Fruit fly (Drosophila melanogaster) whole organism, prepupa: ENCODE measurements around the gene Rph.

Source experiments
- Blimp-1 ChIP-seq: fragments of 200-800 bp; sonication (Bioruptor generic); optimal IDR thresholded peaks from 3 replicates; lab custom pipeline; 2017; ENCODE audit warnings: missing biosample characterization, missing genetic modification characterization, mild to moderate bottlenecking, moderate library complexity, missing genetic modification reagents
- CG10631 ChIP-seq: fragments of 200-800 bp; sonication (Bioruptor generic); optimal IDR thresholded peaks from 2 replicates; lab custom pipeline; 2016; ENCODE audit warnings: missing biosample characterization, missing genetic modification characterization
- CG16779 ChIP-seq: fragments of 200-800 bp; sonication (Bioruptor generic); optimal IDR thresholded peaks from 3 replicates; lab custom pipeline; 2017; ENCODE audit warnings: missing biosample characterization, mild to moderate bottlenecking, missing genetic modification characterization
- CG3032 ChIP-seq: fragments of 200-800 bp; optimal IDR thresholded peaks from 2 replicates; lab custom pipeline; 2019; ENCODE audit warnings: missing biosample characterization, mild to moderate bottlenecking, missing genetic modification characterization, moderate library complexity
- CG31627 ChIP-seq: fragments of 200-800 bp; sonication (Bioruptor generic); optimal IDR thresholded peaks from 3 replicates; lab custom pipeline; 2016; ENCODE audit warnings: missing biosample characterization, missing genetic modification characterization
- CG34406 ChIP-seq: fragments of 200-800 bp; sonication (Bioruptor generic); optimal IDR thresholded peaks from 3 replicates; lab custom pipeline; 2016; ENCODE audit warnings: missing biosample characterization, missing genetic modification characterization
- CG3919 ChIP-seq: fragments of 200-800 bp; sonication (Bioruptor generic); optimal IDR thresholded peaks from 3 replicates; lab custom pipeline; 2016; ENCODE audit warnings: missing biosample characterization, missing genetic modification characterization
- CG4318 ChIP-seq: fragments of 200-800 bp; sonication (Bioruptor generic); optimal IDR thresholded peaks from 3 replicates; lab custom pipeline; 2017; ENCODE audit warnings: missing biosample characterization, mild to moderate bottlenecking, missing genetic modification characterization
- CG6276 ChIP-seq: fragments of 200-800 bp; sonication (Bioruptor generic); optimal IDR thresholded peaks from 2 replicates; lab custom pipeline; 2017; ENCODE audit warnings: missing biosample characterization, mild to moderate bottlenecking, missing genetic modification characterization
- CG6792 ChIP-seq: fragments of 200-800 bp; sonication (Bioruptor generic); optimal IDR thresholded peaks from 3 replicates; lab custom pipeline; 2016; ENCODE audit warnings: missing biosample characterization, missing genetic modification characterization
- CG6808 ChIP-seq: fragments of 200-800 bp; sonication (Bioruptor generic); optimal IDR thresholded peaks from 3 replicates; lab custom pipeline; 2017; ENCODE audit warnings: missing biosample characterization, missing genetic modification characterization, mild to moderate bottlenecking, moderate library complexity, missing genetic modification reagents
- CG6854 ChIP-seq: fragments of 200-800 bp; sonication (Bioruptor generic); optimal IDR thresholded peaks from 2 replicates; lab custom pipeline; 2017; ENCODE audit warnings: missing biosample characterization, mild to moderate bottlenecking, missing genetic modification characterization
- CG7368 ChIP-seq: fragments of 200-800 bp; sonication (Bioruptor generic); optimal IDR thresholded peaks from 3 replicates; lab custom pipeline; 2016; ENCODE audit warnings: missing biosample characterization, missing genetic modification characterization
- CG8119 ChIP-seq: fragments of 200-800 bp; sonication (Bioruptor generic); IDR thresholded peaks from 3 replicates; pipeline ENCODE4 v1.3.6; 2022; ENCODE audit warnings: missing biosample characterization, missing genetic modification characterization
- CG8319 ChIP-seq: fragments of 200-800 bp; sonication (Bioruptor generic); optimal IDR thresholded peaks from 3 replicates; lab custom pipeline; 2016; ENCODE audit warnings: missing biosample characterization, missing genetic modification characterization
- CG8632 ChIP-seq: fragments of 200-800 bp; sonication (Bioruptor generic); optimal IDR thresholded peaks from 3 replicates; lab custom pipeline; 2016; ENCODE audit warnings: missing biosample characterization, missing genetic modification characterization
- Eip78C ChIP-seq: fragments of 200-800 bp; sonication (Bioruptor generic); peaks from one replicate; lab custom pipeline; 2016; ENCODE audit warnings: missing biosample characterization, missing genetic modification characterization
- Eip93F ChIP-seq: fragments of 200-800 bp; sonication (Bioruptor generic); optimal IDR thresholded peaks from 2 replicates; lab custom pipeline; 2016; ENCODE audit warnings: missing biosample characterization, mild to moderate bottlenecking, missing genetic modification characterization
- Ets21C ChIP-seq: fragments of 200-800 bp; sonication (Bioruptor generic); optimal IDR thresholded peaks from 3 replicates; lab custom pipeline; 2016; ENCODE audit warnings: missing biosample characterization, missing genetic modification characterization
- Met ChIP-seq: fragments of 200-800 bp; sonication (Bioruptor generic); optimal IDR thresholded peaks from 3 replicates; lab custom pipeline; 2016; ENCODE audit warnings: missing biosample characterization, missing genetic modification characterization
- Smox ChIP-seq: fragments of 200-800 bp; sonication (Bioruptor generic); optimal IDR thresholded peaks from 3 replicates; lab custom pipeline; 2016; ENCODE audit warnings: missing biosample characterization, missing genetic modification characterization
- Sox102F ChIP-seq: fragments of 200-800 bp; sonication (Bioruptor generic); optimal IDR thresholded peaks from 2 replicates; lab custom pipeline; 2016; ENCODE audit warnings: missing biosample characterization, mild to moderate bottlenecking, missing genetic modification characterization
- Sox14 ChIP-seq: fragments of 200-800 bp; sonication (Bioruptor generic); optimal IDR thresholded peaks from 3 replicates; lab custom pipeline; 2016; ENCODE audit warnings: missing biosample characterization, missing genetic modification characterization
- Sox15 ChIP-seq: fragments of 200-800 bp; sonication (Bioruptor generic); optimal IDR thresholded peaks from 3 replicates; lab custom pipeline; 2016; ENCODE audit warnings: missing biosample characterization, missing genetic modification characterization
- achi ChIP-seq: fragments of 200-800 bp; sonication (Bioruptor generic); optimal IDR thresholded peaks from 3 replicates; lab custom pipeline; 2016; ENCODE audit warnings: missing biosample characterization, missing genetic modification characterization
- cyc ChIP-seq: fragments of 200-800 bp; sonication (Bioruptor generic); optimal IDR thresholded peaks from 3 replicates; lab custom pipeline; 2016; ENCODE audit warnings: missing biosample characterization, missing genetic modification characterization
- dsx ChIP-seq: fragments of 200-800 bp; optimal IDR thresholded peaks from 3 replicates; lab custom pipeline; 2019; ENCODE audit warnings: missing biosample characterization, mild to moderate bottlenecking, missing genetic modification characterization, moderate library complexity; ENCODE audit not compliant: poor library complexity, severe bottlenecking
- eg ChIP-seq: fragments of 200-800 bp; sonication (Bioruptor generic); IDR thresholded peaks from 3 replicates; pipeline ENCODE4 v1.3.6; 2022; ENCODE audit warnings: missing biosample characterization, missing genetic modification characterization
- esn ChIP-seq: fragments of 200-800 bp; sonication (Bioruptor generic); optimal IDR thresholded peaks from 2 replicates; lab custom pipeline; 2016; ENCODE audit warnings: missing biosample characterization, mild to moderate bottlenecking, missing genetic modification characterization, moderate library complexity
- fd59A ChIP-seq: fragments of 200-800 bp; sonication (Bioruptor generic); optimal IDR thresholded peaks from 2 replicates; lab custom pipeline; 2017; ENCODE audit warnings: missing biosample characterization, mild to moderate bottlenecking, missing genetic modification characterization, missing genetic modification reagents
- lz ChIP-seq: fragments of 200-800 bp; sonication (Bioruptor generic); optimal IDR thresholded peaks from 3 replicates; lab custom pipeline; 2016; ENCODE audit warnings: missing biosample characterization, missing genetic modification characterization
- pdm3 ChIP-seq: fragments of 200-800 bp; sonication (Bioruptor generic); optimal IDR thresholded peaks from 3 replicates; lab custom pipeline; 2016; ENCODE audit warnings: missing biosample characterization, missing genetic modification characterization
- salr ChIP-seq, 2 experiments: fragments of 200-800 bp; sonication (Bioruptor generic); optimal IDR thresholded peaks; 3 replicates each; lab custom pipeline; 2016 to 2018; ENCODE audit warnings: missing biosample characterization in 2 of 2, missing genetic modification characterization in 2 of 2, mild to moderate bottlenecking in 1 of 2
- ss ChIP-seq, 2 experiments: fragments of 200-800 bp; sonication (Bioruptor generic); optimal IDR thresholded peaks; 2 replicates in 1 of 2; 3 replicates in 1 of 2; lab custom pipeline; 2017 to 2018; ENCODE audit warnings: mild to moderate bottlenecking in 2 of 2, missing biosample characterization in 2 of 2, missing genetic modification characterization in 2 of 2, moderate library complexity in 1 of 2
- svp ChIP-seq: fragments of 200-800 bp; sonication (Bioruptor generic); peaks from one replicate; lab custom pipeline; 2016; ENCODE audit warnings: missing biosample characterization, missing genetic modification characterization
- topi ChIP-seq: fragments of 200-800 bp; sonication (Bioruptor generic); optimal IDR thresholded peaks from 3 replicates; lab custom pipeline; 2016; ENCODE audit warnings: missing biosample characterization, missing genetic modification characterization
- vri ChIP-seq: fragments of 200-800 bp; sonication (Bioruptor generic); optimal IDR thresholded peaks from 3 replicates; lab custom pipeline; 2016; ENCODE audit warnings: missing biosample characterization, mild to moderate bottlenecking, missing genetic modification characterization

The Rph gene

DNA sequence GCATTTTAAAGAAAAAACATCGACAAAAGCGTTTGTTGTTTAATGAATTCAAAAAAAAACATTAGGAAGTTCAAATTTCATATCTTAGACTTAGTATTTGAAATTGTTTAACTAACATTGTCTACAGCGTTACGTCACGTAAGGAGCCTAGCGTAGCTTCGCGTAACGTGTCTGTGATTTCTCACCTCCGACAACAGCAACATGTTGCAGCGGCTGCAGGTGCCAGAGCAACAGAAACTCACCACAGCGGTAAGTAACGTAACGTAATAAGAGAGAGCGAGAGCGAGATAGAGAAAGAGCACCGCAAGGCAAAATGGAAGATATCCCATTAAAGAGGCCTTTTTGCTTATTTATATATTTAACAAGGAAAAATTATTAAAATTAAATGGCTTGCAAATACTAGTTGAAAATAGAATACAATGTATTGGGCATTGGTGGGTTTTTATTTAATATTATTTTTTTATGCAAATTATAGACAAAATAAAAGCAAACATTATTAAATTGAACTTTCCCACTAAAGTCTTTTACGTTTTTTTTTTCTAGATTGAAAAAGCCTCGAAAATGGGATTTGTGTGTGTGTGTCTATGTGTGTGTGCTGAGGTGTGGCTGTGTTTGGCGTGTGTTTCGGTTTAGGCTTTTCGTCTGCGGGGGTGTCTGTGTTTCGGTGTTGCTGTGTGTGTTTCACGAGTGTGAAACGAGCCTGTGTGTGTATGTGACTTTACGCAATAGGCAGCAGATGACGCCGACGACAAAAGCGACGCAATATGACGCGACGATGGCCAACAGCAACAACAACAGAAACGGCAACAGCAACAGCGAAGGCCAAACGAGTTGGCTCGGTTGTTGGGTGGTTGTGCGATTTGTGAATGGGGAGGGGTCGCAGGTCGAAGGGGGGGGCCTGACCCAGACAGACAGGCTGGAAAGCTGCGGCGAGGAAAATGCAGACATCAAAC is 27.3 kb downstream of the Rph start:
- no peak for TF ChIP-seq CG6808
- peak; percentile 46 for TF ChIP-seq Eip78C
- no peak for TF ChIP-seq Ets21C (GFP tag; lab: Kevin White, UChicago)
- TF ChIP-seq CG6276 (GFP tag; lab: Kevin White, UChicago) = peak; percentile 11
- peak; percentile 37 for TF ChIP-seq svp (GFP tag; lab: Kevin White, UChicago)
- no peak for TF ChIP-seq CG8319 (GFP tag; lab: Kevin White, UChicago)
- TF ChIP-seq eg = 0 out of 3 replicates have a peak, but pooled peaks have one; percentile 20
- TF ChIP-seq, all 60 proteins: peak for 4

DNA sequence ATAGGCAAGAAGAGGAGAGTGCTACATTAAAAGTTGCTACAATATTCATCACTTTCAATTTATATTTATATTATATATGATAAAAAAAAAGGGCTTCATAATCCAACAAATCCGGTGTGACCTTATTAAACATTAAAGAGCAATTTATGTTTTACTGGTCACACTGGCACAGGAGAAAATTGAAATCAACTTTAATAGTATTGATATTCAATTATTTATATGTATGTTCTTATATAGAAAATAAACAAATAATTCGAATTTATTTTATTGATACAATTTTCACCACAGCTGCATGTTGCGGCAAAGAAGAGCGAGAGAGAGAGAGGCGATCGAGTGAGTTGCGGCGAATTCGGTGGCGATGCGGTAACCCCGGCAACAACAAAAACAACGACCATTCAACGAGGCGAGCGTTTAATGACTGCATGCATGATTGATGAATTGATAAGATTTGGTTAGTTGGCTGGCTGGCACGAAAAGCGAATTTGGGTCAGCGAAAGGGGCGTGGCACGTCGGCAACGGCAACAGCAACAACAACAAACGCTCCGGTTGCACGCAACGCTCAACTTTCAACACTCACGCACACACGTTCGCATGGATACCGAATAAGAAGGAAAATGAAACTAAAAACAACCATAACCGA is 28.1 kb downstream of the Rph start:
- no peak for TF ChIP-seq Sox14 (GFP tag; lab: Kevin White, UChicago)
- peak; percentile 48 for TF ChIP-seq svp (GFP tag; lab: Kevin White, UChicago)
- no peak for TF ChIP-seq CG8119
- no peak for TF ChIP-seq CG8632
- TF ChIP-seq vri (GFP tag; lab: Kevin White, UChicago) = peak; percentile 35
- TF ChIP-seq ss (GFP tag; optimal IDR thresholded peaks at IDR 0.05; lab: Kevin White, UChicago) = peak; percentile 19 to 71
- TF ChIP-seq CG6276 (GFP tag; lab: Kevin White, UChicago) = no peak
- TF ChIP-seq salr (GFP tag; optimal IDR thresholded peaks at IDR 0.05; lab: Kevin White, UChicago) = no peak
- TF ChIP-seq CG7368 = no peak
- TF ChIP-seq Blimp-1 (GFP tag; lab: Kevin White, UChicago) = peak; percentile 9
- TF ChIP-seq, all 60 proteins: peak for 4

DNA sequence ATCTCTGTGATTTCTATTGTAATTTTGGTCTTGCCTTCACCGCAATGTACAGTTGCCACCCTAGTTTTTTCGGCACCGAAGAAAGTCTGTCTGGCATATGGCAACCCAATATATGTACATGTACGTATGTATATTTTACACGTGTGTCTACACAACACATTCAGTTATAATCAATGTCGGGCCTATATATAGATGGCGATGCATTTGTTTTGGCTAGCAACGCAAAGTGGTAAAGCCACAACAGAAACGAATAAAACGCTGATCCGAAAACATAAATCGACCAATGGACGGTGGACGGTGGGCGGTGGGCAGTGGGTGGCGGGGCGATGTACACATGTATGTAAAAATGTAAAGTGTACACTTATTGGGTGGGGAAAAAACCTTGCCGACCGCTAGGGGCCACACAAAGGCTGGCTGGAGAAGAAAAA is 28.9 kb downstream of the Rph start:
- TF ChIP-seq esn = no peak

- peak; percentile 68 for TF ChIP-seq Smox (GFP tag; lab: Kevin White, UChicago)
- TF ChIP-seq CG3032 (tag; lab: Kevin White, UChicago) = no peak
- TF ChIP-seq Blimp-1 (GFP tag; lab: Kevin White, UChicago) = peak; percentile 22
- TF ChIP-seq CG4318 = no peak
- TF ChIP-seq CG10631 = peak; percentile 9
- TF ChIP-seq Eip93F = no peak
- TF ChIP-seq Eip78C = peak; percentile 81
- peak; percentile 56 for TF ChIP-seq CG34406 (GFP tag; lab: Kevin White, UChicago)
- peak; percentile 49 for TF ChIP-seq CG8632
- no peak for TF ChIP-seq CG3919 (GFP tag; lab: Kevin White, UChicago)
- peak; percentile 52 for TF ChIP-seq Met
- peak; percentile 27 for TF ChIP-seq CG7368
- TF ChIP-seq Sox14 (GFP tag; lab: Kevin White, UChicago) = no peak
- peak; percentile 44 for TF ChIP-seq CG6792 (GFP tag; lab: Kevin White, UChicago)
- TF ChIP-seq Ets21C (GFP tag; lab: Kevin White, UChicago) = peak; percentile 1
- no peak for TF ChIP-seq ss (GFP tag; optimal IDR thresholded peaks at IDR 0.05; lab: Kevin White, UChicago)
- no peak for TF ChIP-seq fd59A (GFP tag; lab: Kevin White, UChicago)
- no peak for TF ChIP-seq salr (GFP tag; optimal IDR thresholded peaks at IDR 0.05; lab: Kevin White, UChicago)
- peak; percentile 4 for TF ChIP-seq achi (GFP tag; lab: Kevin White, UChicago)
- peak; percentile 38 for TF ChIP-seq lz (GFP tag; lab: Kevin White, UChicago)
- no peak for TF ChIP-seq CG16779 (tag; lab: Kevin White, UChicago)
- TF ChIP-seq pdm3 (GFP tag; lab: Kevin White, UChicago) = no peak
- peak; percentile 79 for TF ChIP-seq svp (GFP tag; lab: Kevin White, UChicago)
- TF ChIP-seq cyc (GFP tag; lab: Kevin White, UChicago) = peak; percentile 21
- TF ChIP-seq esn = peak; percentile 60
- peak; percentile 65 for TF ChIP-seq vri (GFP tag; lab: Kevin White, UChicago)
- TF ChIP-seq Sox102F (GFP tag; lab: Kevin White, UChicago) = peak; percentile 41
- no peak for TF ChIP-seq Sox15
- peak; percentile 47 for TF ChIP-seq CG6854
- no peak for TF ChIP-seq dsx (GFP tag; lab: Kevin White, UChicago)
- peak; percentile 62 for TF ChIP-seq topi (GFP tag; lab: Kevin White, UChicago)
- peak; percentile 3 for TF ChIP-seq CG31627 (GFP tag; lab: Kevin White, UChicago)
These were observed 29.4 kb downstream of the Rph start for dm6 chrX:10728024-10728423.
